Worm (Caenorhabditis elegans): ENCODE results near the gene ttr-24.
A peak's percentile ranks its signal among the peaks of the same experiment; 100 is the strongest.

The ttr-24 gene

ce11 chrV:18575084-18575483 is 18.6 kb upstream of the ttr-24 start:
- 0 out of 2 replicates have a peak, but pooled peaks have one; percentile 20 for TF ChIP-seq dox-1 (GFP tag; IDR thresholded peaks at IDR 0.05)
- TF ChIP-seq cebp-1 (GFP tag; IDR thresholded peaks at IDR 0.05): no peak
- TF ChIP-seq cebp-1 (tag; optimal IDR thresholded peaks at IDR 0.05): peak; percentile 34
- no peak for TF ChIP-seq atf-7 (tag; optimal IDR thresholded peaks at IDR 0.05)
- TF ChIP-seq unc-62 (GFP tag; optimal IDR thresholded peaks at IDR 0.05): no peak
- TF ChIP-seq ets-4 (GFP tag; optimal IDR thresholded peaks at IDR 0.05): peak; percentile 24
- TF ChIP-seq hmg-20 (GFP tag; IDR thresholded peaks at IDR 0.05): no peak
- no peak for TF ChIP-seq ZK185.1 (tag; optimal IDR thresholded peaks at IDR 0.05; ENCODE audit: poor library complexity, severe bottlenecking)
- TF ChIP-seq ekl-4 (GFP tag; IDR thresholded peaks at IDR 0.05): 0 out of 2 replicates have a peak, but pooled peaks have one; percentile 36
- TF ChIP-seq nfyb-1 (GFP tag; IDR thresholded peaks at IDR 0.05): 0 out of 2 replicates have a peak, but pooled peaks have one; percentile 36
- TF ChIP-seq Y53G8AR.9 (GFP tag; conservative IDR thresholded peaks at IDR 0.05): peak; percentile 56; the same call in 1 of the 2 replicates
- peak; percentile 28 for TF ChIP-seq ceh-79 (tag; optimal IDR thresholded peaks at IDR 0.05)
- no peak for TF ChIP-seq F23B12.7 (tag; optimal IDR thresholded peaks at IDR 0.05; ENCODE audit: insufficient read depth)
- peak; percentile 24 for TF ChIP-seq fkh-3 (tag; optimal IDR thresholded peaks at IDR 0.05)
- no peak for TF ChIP-seq bed-1 (GFP tag; IDR thresholded peaks at IDR 0.05)
- TF ChIP-seq cebp-2 (GFP tag; IDR thresholded peaks at IDR 0.05): no peak
- TF ChIP-seq repo-1 (tag; optimal IDR thresholded peaks at IDR 0.05): peak; percentile 58
- peak; percentile 88 for TF ChIP-seq ztf-18 (tag; optimal IDR thresholded peaks at IDR 0.05)
- TF ChIP-seq chd-7 (tag; optimal IDR thresholded peaks at IDR 0.05): peak; percentile 28
- TF ChIP-seq unc-130 (GFP tag; optimal IDR thresholded peaks at IDR 0.05): no peak

- peak; percentile 37 for TF ChIP-seq chd-7 (tag; optimal IDR thresholded peaks at IDR 0.05)
- TF ChIP-seq gei-17 (GFP tag; optimal IDR thresholded peaks at IDR 0.05): peak; percentile 36
- TF ChIP-seq B0035.1 (tag; optimal IDR thresholded peaks at IDR 0.05): no peak
- TF ChIP-seq Y79H2A.3 (GFP tag; conservative IDR thresholded peaks at IDR 0.05): no peak
- no peak for TF ChIP-seq lag-1 (GFP tag; IDR thresholded peaks at IDR 0.05)
- TF ChIP-seq lsl-1 (GFP tag; optimal IDR thresholded peaks at IDR 0.05): no peak
- TF ChIP-seq cebp-2 (GFP tag; IDR thresholded peaks at IDR 0.05): no peak
- no peak for TF ChIP-seq F39B2.1 (GFP tag; IDR thresholded peaks at IDR 0.05)
- no peak for TF ChIP-seq F49E8.2 (tag; optimal IDR thresholded peaks at IDR 0.05; ENCODE audit: insufficient read depth)
- no peak for TF ChIP-seq Y95B8A.8 (GFP tag; IDR thresholded peaks at IDR 0.05)
- no peak for TF ChIP-seq him-1 (tag; optimal IDR thresholded peaks at IDR 0.05)
- no peak for TF ChIP-seq nfya-1 (tag; optimal IDR thresholded peaks at IDR 0.05; ENCODE audit: borderline replicate concordance, insufficient read depth)
- no peak for TF ChIP-seq madf-10 (tag; optimal IDR thresholded peaks at IDR 0.05)
- TF ChIP-seq tlf-1 (GFP tag; optimal IDR thresholded peaks at IDR 0.05): peak; percentile 49
- TF ChIP-seq nhr-80 (tag; optimal IDR thresholded peaks at IDR 0.05): no peak
- no peak for TF ChIP-seq unc-62 (GFP tag; optimal IDR thresholded peaks at IDR 0.05)
- no peak for TF ChIP-seq let-607 (tag; optimal IDR thresholded peaks at IDR 0.05)
- no peak for TF ChIP-seq F57A8.1 (GFP tag; optimal IDR thresholded peaks at IDR 0.05)
- no peak for TF ChIP-seq F37B4.10 (GFP tag; IDR thresholded peaks at IDR 0.05)
- TF ChIP-seq egl-44 (GFP tag; IDR thresholded peaks at IDR 0.05): no peak
- no peak for TF ChIP-seq dpl-1 (GFP tag; optimal IDR thresholded peaks at IDR 0.05)
- TF ChIP-seq lin-40 (tag; optimal IDR thresholded peaks at IDR 0.05): peak; percentile 67
- no peak for TF ChIP-seq ceh-40 (GFP tag; IDR thresholded peaks at IDR 0.05)
- no peak for TF ChIP-seq hmg-20 (GFP tag; IDR thresholded peaks at IDR 0.05)
- TF ChIP-seq aptf-2 (GFP tag; conservative IDR thresholded peaks at IDR 0.05): no peak
- no peak for TF ChIP-seq xnd-1 (tag; optimal IDR thresholded peaks at IDR 0.05)
- no peak for TF ChIP-seq nhr-120 (GFP tag; IDR thresholded peaks at IDR 0.05)
- no peak for TF ChIP-seq attf-6 (GFP tag; IDR thresholded peaks at IDR 0.05)
- TF ChIP-seq zfh-2 (GFP tag; conservative IDR thresholded peaks at IDR 0.05): no peak
- TF ChIP-seq snpc-4 (GFP tag; optimal IDR thresholded peaks at IDR 0.05): no peak
- peak in 1 of 4 experiments; percentile 17 for TF ChIP-seq snpc-4 (tag; optimal IDR thresholded peaks at IDR 0.05)
- TF ChIP-seq snpc-1.3 (tag; optimal IDR thresholded peaks at IDR 0.05; ENCODE audit: insufficient read depth): no peak
Measured at ce11 chrV:18573199-18573598, 16.8 kb upstream of the ttr-24 start.
